Fruit fly (Drosophila melanogaster) whole organism, embryonic: ENCODE data around the gene CG5835.
A peak's percentile ranks its signal among the peaks of the same experiment; 100 is the strongest.

Source experiments
- ATbp ChIP-seq: fragments of 200-800 bp; sonication (Bioruptor generic); optimal IDR thresholded peaks from 2 replicates; lab custom pipeline; 2017; ENCODE audit warnings: missing biosample characterization, mild to moderate bottlenecking, missing genetic modification characterization, missing genetic modification reagents
- CG1024 ChIP-seq: fragments of 200-800 bp; sonication (Bioruptor generic); IDR thresholded peaks from 2 replicates; pipeline ENCODE4 v1.3.6; 2022; ENCODE audit warnings: missing biosample characterization, missing genetic modification characterization
- CG11093 ChIP-seq: fragments of 200-800 bp; sonication (Bioruptor generic); IDR thresholded peaks from 3 replicates; pipeline ENCODE4 v1.3.6; 2022; ENCODE audit warnings: missing biosample characterization, missing genetic modification characterization
- CG12219 ChIP-seq: fragments of 200-800 bp; sonication (Bioruptor generic); optimal IDR thresholded peaks from 3 replicates; lab custom pipeline; 2018; ENCODE audit warnings: missing biosample characterization, mild to moderate bottlenecking, missing genetic modification characterization
- CG14441 ChIP-seq: fragments of 200-800 bp; sonication (Bioruptor generic); IDR thresholded peaks from 2 replicates; pipeline ENCODE4 v1.3.6; 2022; ENCODE audit warnings: missing biosample characterization, missing genetic modification characterization
- CG14860 ChIP-seq: fragments of 200-800 bp; sonication (Bioruptor generic); IDR thresholded peaks from 3 replicates; pipeline ENCODE4 v1.3.6; 2022; ENCODE audit warnings: missing biosample characterization, missing genetic modification characterization; ENCODE audit not compliant: partially characterized antibody
- CG17328 ChIP-seq: fragments of 200-800 bp; sonication (Bioruptor generic); IDR thresholded peaks from 2 replicates; pipeline ENCODE4 v1.3.6; 2022; ENCODE audit warnings: missing biosample characterization, missing genetic modification characterization
- CG17802 ChIP-seq: fragments of 200-800 bp; sonication (Bioruptor generic); optimal IDR thresholded peaks from 2 replicates; lab custom pipeline; 2018; ENCODE audit warnings: missing biosample characterization, mild to moderate bottlenecking, missing genetic modification characterization, moderate library complexity
- CG18764 ChIP-seq: fragments of 200-800 bp; sonication (Bioruptor generic); optimal IDR thresholded peaks from 3 replicates; lab custom pipeline; 2016; ENCODE audit warnings: missing biosample characterization, missing genetic modification characterization
- CG34422 ChIP-seq: fragments of 200-800 bp; sonication (Bioruptor generic); IDR thresholded peaks from 3 replicates; pipeline ENCODE4 v1.3.6; 2022; ENCODE audit warnings: missing biosample characterization, missing genetic modification characterization
- CG4282 ChIP-seq: fragments of 200-800 bp; sonication (Bioruptor generic); optimal IDR thresholded peaks from 2 replicates; lab custom pipeline; 2016; ENCODE audit warnings: missing biosample characterization, missing genetic modification characterization
- CG4404 ChIP-seq: fragments of 200-800 bp; sonication (Bioruptor generic); IDR thresholded peaks from 2 replicates; pipeline ENCODE4 v1.3.6; 2022; ENCODE audit warnings: missing biosample characterization, missing genetic modification characterization
- CG4707 ChIP-seq: fragments of 200-800 bp; sonication (Bioruptor generic); optimal IDR thresholded peaks from 2 replicates; lab custom pipeline; 2018; ENCODE audit warnings: missing biosample characterization, mild to moderate bottlenecking, missing genetic modification characterization, moderate library complexity
- CG5180 ChIP-seq: fragments of 200-800 bp; sonication (Bioruptor generic); optimal IDR thresholded peaks from 3 replicates; lab custom pipeline; 2017; ENCODE audit warnings: missing biosample characterization, missing genetic modification characterization, mild to moderate bottlenecking, moderate library complexity, missing genetic modification reagents
- CG5245 ChIP-seq: fragments of 200-800 bp; sonication (Bioruptor generic); optimal IDR thresholded peaks from 3 replicates; lab custom pipeline; 2016; ENCODE audit warnings: missing biosample characterization, missing genetic modification characterization
- CG6765 ChIP-seq: fragments of 200-800 bp; sonication (Bioruptor generic); optimal IDR thresholded peaks from 3 replicates; lab custom pipeline; 2017; ENCODE audit warnings: missing biosample characterization, mild to moderate bottlenecking, missing genetic modification characterization
- CG7928 ChIP-seq: fragments of 200-800 bp; sonication (Bioruptor generic); optimal IDR thresholded peaks from 2 replicates; lab custom pipeline; 2017; ENCODE audit warnings: missing biosample characterization, mild to moderate bottlenecking, missing genetic modification characterization
- CG9797 ChIP-seq: fragments of 200-800 bp; sonication (Bioruptor generic); optimal IDR thresholded peaks from 3 replicates; lab custom pipeline; 2018; ENCODE audit warnings: missing biosample characterization, mild to moderate bottlenecking, missing genetic modification characterization
- CG9817 ChIP-seq: fragments of 200-800 bp; sonication (Bioruptor generic); optimal IDR thresholded peaks from 2 replicates; lab custom pipeline; 2018; ENCODE audit warnings: missing biosample characterization, mild to moderate bottlenecking, missing genetic modification characterization, moderate library complexity
- Dbx ChIP-seq: fragments of 200-800 bp; sonication (Bioruptor generic); IDR thresholded peaks from 3 replicates; pipeline ENCODE4 v1.3.6; 2022; ENCODE audit warnings: missing biosample characterization, missing genetic modification characterization
- Doc2 ChIP-seq: fragments of 200-800 bp; sonication (Bioruptor generic); IDR thresholded peaks from 2 replicates; pipeline ENCODE4 v1.3.6; 2022; ENCODE audit warnings: missing biosample characterization, missing genetic modification characterization
- Drgx ChIP-seq: fragments of 200-800 bp; sonication (Bioruptor generic); IDR thresholded peaks from 2 replicates; pipeline ENCODE4 v1.3.6; 2022; ENCODE audit warnings: missing biosample characterization, missing genetic modification characterization
- E2f1 ChIP-seq: fragments of 200-800 bp; sonication (Bioruptor generic); IDR thresholded peaks from 2 replicates; pipeline ENCODE4 v1.3.6; 2022; ENCODE audit warnings: missing biosample characterization, missing genetic modification characterization
- Eip74EF ChIP-seq, 2 experiments: fragments of 200-800 bp in 1 of 2; fragments of >200 bp in 1 of 2; sonication (Bioruptor generic) in 1 of 2; optimal IDR thresholded peaks; 2 replicates each; lab custom pipeline; 2017 to 2019; ENCODE audit warnings: missing biosample characterization in 2 of 2, missing genetic modification characterization in 2 of 2, mild to moderate bottlenecking in 1 of 2, moderate library complexity in 1 of 2
- Elba2 ChIP-seq: fragments of 200-800 bp; sonication (Bioruptor generic); optimal IDR thresholded peaks from 3 replicates; lab custom pipeline; 2016; ENCODE audit warnings: missing biosample characterization, missing genetic modification characterization
- Fer2 ChIP-seq: fragments of 200-800 bp; sonication (Bioruptor generic); optimal IDR thresholded peaks from 2 replicates; lab custom pipeline; 2018; ENCODE audit warnings: missing biosample characterization, mild to moderate bottlenecking, missing genetic modification characterization, moderate library complexity
- Fer3 ChIP-seq: fragments of 200-800 bp; sonication (Bioruptor generic); optimal IDR thresholded peaks from 2 replicates; lab custom pipeline; 2018; ENCODE audit warnings: missing biosample characterization, mild to moderate bottlenecking, missing genetic modification characterization, moderate library complexity
- Gug ChIP-seq: fragments of 200-800 bp; sonication (Bioruptor generic); IDR thresholded peaks from 4 replicates; pipeline ENCODE4 v1.3.6; 2022; ENCODE audit warnings: missing biosample characterization, missing genetic modification characterization
- HHEX ChIP-seq: fragments of 200-800 bp; sonication (Bioruptor generic); optimal IDR thresholded peaks from 3 replicates; lab custom pipeline; 2017; ENCODE audit warnings: missing biosample characterization, mild to moderate bottlenecking, missing genetic modification characterization, missing genetic modification reagents
- MESR4 ChIP-seq: fragments of 200-800 bp; sonication (Bioruptor generic); optimal IDR thresholded peaks from 2 replicates; lab custom pipeline; 2018; ENCODE audit warnings: missing biosample characterization, mild to moderate bottlenecking, missing genetic modification characterization, moderate library complexity
- Mes4 ChIP-seq: fragments of 200-800 bp; sonication (Bioruptor generic); optimal IDR thresholded peaks from 2 replicates; lab custom pipeline; 2016; ENCODE audit warnings: missing biosample characterization, missing genetic modification characterization
- Myb ChIP-seq: fragments of 200-800 bp; sonication (Bioruptor generic); optimal IDR thresholded peaks from 2 replicates; lab custom pipeline; 2016; ENCODE audit warnings: missing biosample characterization, missing genetic modification characterization
- NC2β ChIP-seq: fragments of 200-800 bp; sonication (Bioruptor generic); optimal IDR thresholded peaks from 2 replicates; lab custom pipeline; 2016; ENCODE audit warnings: missing biosample characterization, missing genetic modification characterization
- Poxn ChIP-seq: fragments of 200-800 bp; sonication (Bioruptor generic); IDR thresholded peaks from 2 replicates; pipeline ENCODE4 v1.3.6; 2022; ENCODE audit warnings: missing biosample characterization, missing genetic modification characterization
- Rx ChIP-seq: fragments of 200-800 bp; sonication (Bioruptor generic); IDR thresholded peaks from 2 replicates; pipeline ENCODE4 v1.3.6; 2022; ENCODE audit warnings: missing biosample characterization, missing genetic modification characterization
- ac ChIP-seq: fragments of 200-800 bp; sonication (Bioruptor generic); optimal IDR thresholded peaks from 3 replicates; lab custom pipeline; 2017; ENCODE audit warnings: missing biosample characterization, mild to moderate bottlenecking, missing genetic modification characterization
- bowl ChIP-seq: fragments of 200-800 bp; sonication (Bioruptor generic); IDR thresholded peaks from 2 replicates; pipeline ENCODE4 v1.3.6; 2022; ENCODE audit warnings: missing biosample characterization, missing genetic modification characterization
- btn ChIP-seq: fragments of 200-800 bp; sonication (Bioruptor generic); optimal IDR thresholded peaks from 2 replicates; lab custom pipeline; 2016; ENCODE audit warnings: missing biosample characterization, missing genetic modification characterization
- ci ChIP-seq: fragments of 200-800 bp; sonication (Bioruptor generic); IDR thresholded peaks from 3 replicates; pipeline ENCODE4 v1.3.6; 2022; ENCODE audit warnings: missing biosample characterization, missing genetic modification characterization
- fd102C ChIP-seq: fragments of 200-800 bp; sonication (Bioruptor generic); optimal IDR thresholded peaks from 2 replicates; lab custom pipeline; 2018; ENCODE audit warnings: missing biosample characterization, mild to moderate bottlenecking, missing genetic modification characterization, moderate library complexity
- kni ChIP-seq: fragments of 200-800 bp; sonication (Bioruptor generic); optimal IDR thresholded peaks from 3 replicates; lab custom pipeline; 2017; ENCODE audit warnings: mild to moderate bottlenecking, missing biosample characterization, missing genetic modification reagents, missing genetic modification characterization
- nmo ChIP-seq: fragments of 200-800 bp; sonication (Bioruptor generic); optimal IDR thresholded peaks from 2 replicates; lab custom pipeline; 2018; ENCODE audit warnings: missing biosample characterization, mild to moderate bottlenecking, missing genetic modification characterization, moderate library complexity
- p53 ChIP-seq: fragments of 200-800 bp; sonication (Bioruptor generic); optimal IDR thresholded peaks from 2 replicates; lab custom pipeline; 2016; ENCODE audit warnings: missing biosample characterization, missing genetic modification characterization
- pnt ChIP-seq: fragments of 200-800 bp; sonication (Bioruptor generic); optimal IDR thresholded peaks from 3 replicates; lab custom pipeline; 2016; ENCODE audit warnings: missing biosample characterization, missing genetic modification characterization
- ranshi ChIP-seq: fragments of 200-800 bp; sonication (Bioruptor generic); IDR thresholded peaks from 2 replicates; pipeline ENCODE4 v1.3.6; 2022; ENCODE audit warnings: missing biosample characterization, missing genetic modification characterization
- scrt ChIP-seq: fragments of 200-800 bp; sonication (Bioruptor generic); optimal IDR thresholded peaks from 2 replicates; lab custom pipeline; 2018; ENCODE audit warnings: missing biosample characterization, mild to moderate bottlenecking, missing genetic modification characterization, moderate library complexity
- tin ChIP-seq: fragments of 200-800 bp; sonication (Bioruptor generic); optimal IDR thresholded peaks from 3 replicates; lab custom pipeline; 2016; ENCODE audit warnings: missing biosample characterization, missing genetic modification characterization
- tna ChIP-seq: fragments of 200-800 bp; sonication (Bioruptor generic); IDR thresholded peaks from 2 replicates; pipeline ENCODE4 v1.3.6; 2022; ENCODE audit warnings: missing biosample characterization, missing genetic modification characterization; ENCODE audit not compliant: partially characterized antibody
- trem ChIP-seq: fragments of 200-800 bp; optimal IDR thresholded peaks from 3 replicates; lab custom pipeline; 2019; ENCODE audit warnings: missing biosample characterization, mild to moderate bottlenecking, missing genetic modification characterization, moderate library complexity
- vnd ChIP-seq: fragments of 200-800 bp; sonication (Bioruptor generic); IDR thresholded peaks from 3 replicates; pipeline ENCODE4 v1.3.6; 2022; ENCODE audit warnings: missing biosample characterization, missing genetic modification characterization; ENCODE audit not compliant: partially characterized antibody

The CG5835 gene

dm6 chr3R:19164873-19165456 lies 11.5 kb upstream of the CG5835 start (continued):
- no peak for TF ChIP-seq CG6765 (GFP tag; lab: Kevin White, UChicago)
- TF ChIP-seq Eip74EF (GFP tag; optimal IDR thresholded peaks at IDR 0.05; lab: Kevin White, UChicago), result no peak
- TF ChIP-seq CG17802 (tag; lab: Kevin White, UChicago), result no peak
- peak; percentile 54 for TF ChIP-seq Fer3
- TF ChIP-seq NC2β (GFP tag; lab: Kevin White, UChicago), result peak; percentile 37
- TF ChIP-seq CG9817, result no peak
- no peak for TF ChIP-seq trem
- peak; percentile 43; the same call in 1 of the 2 replicates for TF ChIP-seq Drgx (GFP tag; lab: Robert Waterston, UW)
- no peak for TF ChIP-seq btn
- TF ChIP-seq CG17328 (GFP tag; lab: Robert Waterston, UW), result peak; percentile 39; the same call in 1 of the 2 replicates
- no peak for TF ChIP-seq vnd (GFP tag; lab: Robert Waterston, UW)
- TF ChIP-seq CG14860 (GFP tag; lab: Robert Waterston, UW), result no peak
- no peak for TF ChIP-seq ac (GFP tag; lab: Kevin White, UChicago)
- no peak for TF ChIP-seq scrt (GFP tag; lab: Kevin White, UChicago)
- TF ChIP-seq bowl (GFP tag; lab: Robert Waterston, UW), result no peak
- no peak for TF ChIP-seq CG1024 (GFP tag; lab: Robert Waterston, UW)
- no peak for TF ChIP-seq MESR4 (GFP tag; lab: Kevin White, UChicago)
- no peak for TF ChIP-seq CG4404 (GFP tag; lab: Robert Waterston, UW)
- TF ChIP-seq Elba2 (GFP tag; lab: Kevin White, UChicago), result peak; percentile 90
- TF ChIP-seq fd102C (GFP tag; lab: Kevin White, UChicago), result no peak
- TF ChIP-seq tna (GFP tag; lab: Robert Waterston, UW), result no peak
- TF ChIP-seq CG18764 (GFP tag; lab: Kevin White, UChicago), result peak; percentile 29
- no peak for TF ChIP-seq Doc2 (GFP tag; lab: Robert Waterston, UW)
- TF ChIP-seq CG5245 (GFP tag; lab: Kevin White, UChicago), result no peak
- TF ChIP-seq Fer2 (tag; lab: Kevin White, UChicago), result no peak
- peak; percentile 53; the same call in 1 of the 2 replicates for TF ChIP-seq ranshi (GFP tag; lab: Robert Waterston, UW)
- no peak for TF ChIP-seq CG11093 (GFP tag; lab: Robert Waterston, UW)
- no peak for TF ChIP-seq Poxn (GFP tag; lab: Robert Waterston, UW)
- no peak for TF ChIP-seq CG5180 (GFP tag; lab: Kevin White, UChicago)
- no peak for TF ChIP-seq p53
- peak; percentile 38 for TF ChIP-seq HHEX
- no peak for TF ChIP-seq kni (GFP tag; lab: Kevin White, UChicago)
- peak; percentile 38; the same call in 1 of the 2 replicates for TF ChIP-seq Rx (GFP tag; lab: Robert Waterston, UW)
- peak; percentile 50 for TF ChIP-seq nmo (GFP tag; lab: Kevin White, UChicago)
- TF ChIP-seq ci (GFP tag; lab: Robert Waterston, UW), result peak; percentile 71; the same call in 2 of the 3 replicates
- TF ChIP-seq Dbx (GFP tag; lab: Robert Waterston, UW), result no peak
- TF ChIP-seq CG4282 (GFP tag; lab: Kevin White, UChicago), result no peak
- TF ChIP-seq E2f1, result peak; percentile 52
- peak; percentile 22; the same call in 1 of the 3 replicates for TF ChIP-seq CG34422 (GFP tag; lab: Robert Waterston, UW)
- no peak for TF ChIP-seq CG7928 (GFP tag; lab: Kevin White, UChicago)
- TF ChIP-seq CG9797 (GFP tag; lab: Kevin White, UChicago), result no peak
- TF ChIP-seq pnt, result no peak
- TF ChIP-seq CG12219 (GFP tag; lab: Kevin White, UChicago), result no peak
- TF ChIP-seq Myb (GFP tag; lab: Kevin White, UChicago), result no peak
- peak; percentile 87 for TF ChIP-seq CG4707 (GFP tag; lab: Kevin White, UChicago)
- no peak for TF ChIP-seq tin (GFP tag; lab: Kevin White, UChicago)
- peak; percentile 39; the same call in 2 of the 4 replicates for TF ChIP-seq Gug (GFP tag; lab: Robert Waterston, UW)
- peak; percentile 22 for TF ChIP-seq ATbp (GFP tag; lab: Kevin White, UChicago)
- TF ChIP-seq CG14441 (GFP tag; lab: Robert Waterston, UW), result peak; percentile 41
- peak; percentile 15 for TF ChIP-seq Mes4 (GFP tag; lab: Kevin White, UChicago)
